Fruit fly (Drosophila melanogaster) whole organism, pupa: ENCODE measurements around the gene mRpL13.

Experiments
- CG14655 ChIP-seq: fragments of 200-800 bp; sonication (Bioruptor generic); optimal IDR thresholded peaks from 3 replicates; lab custom pipeline; 2017; ENCODE audit warnings: mild to moderate bottlenecking, missing biosample characterization, missing genetic modification reagents, missing genetic modification characterization
- CG15710 ChIP-seq: fragments of 200-800 bp; sonication (Bioruptor generic); optimal IDR thresholded peaks from 2 replicates; lab custom pipeline; 2018; ENCODE audit warnings: missing biosample characterization, mild to moderate bottlenecking, missing genetic modification characterization, moderate library complexity
- CG17806 ChIP-seq: fragments of 200-800 bp; sonication (Bioruptor generic); optimal IDR thresholded peaks from 2 replicates; lab custom pipeline; 2018; ENCODE audit warnings: missing biosample characterization, mild to moderate bottlenecking, missing genetic modification characterization, moderate library complexity
- CG32121 ChIP-seq: fragments of 200-800 bp; sonication (Bioruptor generic); IDR thresholded peaks from 2 replicates; pipeline ENCODE4 v1.3.6; 2022; ENCODE audit warnings: missing biosample characterization, missing genetic modification characterization
- CG34367 ChIP-seq: fragments of 200-800 bp; sonication (Bioruptor generic); optimal IDR thresholded peaks from 2 replicates; lab custom pipeline; 2018; ENCODE audit warnings: missing biosample characterization, mild to moderate bottlenecking, missing genetic modification characterization
- CG4496 ChIP-seq: fragments of 200-800 bp; sonication (Bioruptor generic); IDR thresholded peaks from 3 replicates; pipeline ENCODE4 v1.3.6; 2022; ENCODE audit warnings: missing biosample characterization, missing genetic modification characterization
- CG8301 ChIP-seq: fragments of 200-800 bp; sonication (Bioruptor generic); optimal IDR thresholded peaks from 2 replicates; lab custom pipeline; 2018; ENCODE audit warnings: missing biosample characterization, mild to moderate bottlenecking, missing genetic modification characterization
- CG9948 ChIP-seq: fragments of 200-800 bp; sonication (Bioruptor generic); optimal IDR thresholded peaks from 2 replicates; lab custom pipeline; 2018; ENCODE audit warnings: missing biosample characterization, mild to moderate bottlenecking, missing genetic modification characterization, moderate library complexity
- D1 ChIP-seq: fragments of 200-800 bp; sonication (Bioruptor generic); optimal IDR thresholded peaks from 2 replicates; lab custom pipeline; 2018; ENCODE audit warnings: missing biosample characterization, mild to moderate bottlenecking, missing genetic modification characterization, moderate library complexity
- EcR ChIP-seq: fragments of 200-800 bp; sonication (Bioruptor generic); optimal IDR thresholded peaks from 3 replicates; lab custom pipeline; 2019; ENCODE audit warnings: missing biosample characterization, missing genetic modification characterization, mild to moderate bottlenecking, moderate library complexity, missing genetic modification reagents
- fd96Ca ChIP-seq: fragments of 200-800 bp; sonication (Bioruptor generic); IDR thresholded peaks from 3 replicates; pipeline ENCODE4 v1.3.6; 2022; ENCODE audit warnings: missing biosample characterization, missing genetic modification characterization
- gl ChIP-seq: fragments of 200-800 bp; sonication (Bioruptor generic); optimal IDR thresholded peaks from 2 replicates; lab custom pipeline; 2018; ENCODE audit warnings: missing biosample characterization, mild to moderate bottlenecking, missing genetic modification characterization
- rn ChIP-seq: fragments of 200-800 bp; sonication (Bioruptor generic); IDR thresholded peaks from 2 replicates; pipeline ENCODE4 v1.3.6; 2022; ENCODE audit warnings: missing biosample characterization, missing genetic modification characterization

DNA sequence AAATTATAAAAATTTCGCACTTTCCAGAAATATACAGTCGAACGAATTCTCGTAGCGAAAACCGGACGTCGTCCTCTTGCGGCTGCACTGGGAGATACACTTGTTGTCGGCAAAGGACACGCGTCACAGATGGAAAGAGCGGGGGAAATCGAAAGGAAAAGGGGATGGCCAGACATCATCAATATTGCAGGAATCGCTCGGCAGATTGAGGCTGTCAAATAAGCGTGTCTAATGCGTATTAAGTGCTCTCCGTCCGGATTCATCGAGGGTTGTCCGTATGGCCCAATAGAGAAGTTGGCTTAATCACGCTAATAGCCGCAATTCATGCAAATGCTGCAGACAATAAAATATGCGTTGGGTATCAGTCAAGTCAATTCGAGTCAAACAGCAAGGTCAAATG is 49.6 kb downstream of the mRpL13 start:
- TF ChIP-seq gl (tag; lab: Kevin White, UChicago) (no peak), CG17806 (tag; lab: Kevin White, UChicago) (no peak), EcR (GFP tag; lab: Kevin White, UChicago) (no peak), CG15710 (tag; lab: Kevin White, UChicago) (no peak), CG4496 (no peak), CG34367 (tag; lab: Kevin White, UChicago) (no peak), D1 (tag; lab: Kevin White, UChicago) (no peak), CG14655 (GFP tag; lab: Kevin White, UChicago) (no peak), CG9948 (tag; lab: Kevin White, UChicago) (no peak), CG8301 (tag; lab: Kevin White, UChicago) (no peak), rn (GFP tag; lab: Robert Waterston, UW) (no peak), fd96Ca (GFP tag; lab: Robert Waterston, UW) (no peak), CG32121 (GFP tag; lab: Robert Waterston, UW) (no peak)
